Worm (Caenorhabditis elegans) whole organism, young adult: ENCODE data around the gene chdh-1.

ENCODE experiments used
- B0336.3 ChIP-seq: fragments of 200-800 bp; sonication (Bioruptor generic); IDR thresholded peaks from 2 replicates; pipeline ENCODE4 v1.3.6; 2022; ENCODE audit warnings: missing genetic modification characterization, missing compliant biosample characterization
- F23B12.7 ChIP-seq: sonication (generic microtip); optimal IDR thresholded peaks from 2 replicates; lab custom pipeline; 2017; ENCODE audit warnings: missing genetic modification characterization, mild to moderate bottlenecking, missing compliant biosample characterization, antibody characterized with exemption, moderate library complexity; ENCODE audit not compliant: insufficient read depth
- F52B5.7 ChIP-seq: sonication (generic microtip); optimal IDR thresholded peaks from 2 replicates; lab custom pipeline; 2016; ENCODE audit warnings: mild to moderate bottlenecking, missing genetic modification characterization, missing compliant biosample characterization
- F55B11.4 ChIP-seq: sonication (generic microtip); optimal IDR thresholded peaks from 2 replicates; lab custom pipeline; 2016; ENCODE audit warnings: missing compliant biosample characterization, missing genetic modification characterization, borderline replicate concordance; ENCODE audit not compliant: insufficient read depth
- T07F8.4 ChIP-seq: sonication (generic microtip); optimal IDR thresholded peaks from 2 replicates; lab custom pipeline; 2016; ENCODE audit warnings: mild to moderate bottlenecking, missing genetic modification characterization, moderate library complexity, missing compliant biosample characterization
- Y56A3A.18 ChIP-seq: fragments of 200-800 bp; sonication (Bioruptor generic); IDR thresholded peaks from 2 replicates; pipeline ENCODE4 v1.3.6; 2022; ENCODE audit warnings: missing genetic modification reagents, missing genetic modification characterization, missing compliant biosample characterization
- Y79H2A.3 ChIP-seq: fragments of 200-800 bp; sonication (Bioruptor generic); conservative IDR thresholded peaks from 2 replicates; pipeline ENCODE4 v1.3.6; 2022; ENCODE audit warnings: missing genetic modification reagents, missing genetic modification characterization, missing compliant biosample characterization
- attf-6 ChIP-seq: fragments of 200-800 bp; sonication (Bioruptor generic); IDR thresholded peaks from 2 replicates; pipeline ENCODE4 v1.3.6; 2022; ENCODE audit warnings: missing genetic modification reagents, missing genetic modification characterization, missing compliant biosample characterization
- bed-2 ChIP-seq: fragments of 200-800 bp; sonication (Bioruptor generic); IDR thresholded peaks from 2 replicates; pipeline ENCODE4 v1.3.6; 2022; ENCODE audit warnings: missing genetic modification reagents, missing genetic modification characterization, missing compliant biosample characterization
- cebp-1 ChIP-seq, 2 experiments: fragments of 200-800 bp in 1 of 2; sonication (Bioruptor generic) in 1 of 2; sonication (generic microtip) in 1 of 2; IDR thresholded peaks in 1 of 2; optimal IDR thresholded peaks in 1 of 2; 2 replicates each; pipeline versions ENCODE4 v1.3.6 to Lab custom; 2017 to 2022; ENCODE audit warnings: missing compliant biosample characterization in 2 of 2, missing genetic modification characterization in 2 of 2, mild to moderate bottlenecking in 1 of 2, missing genetic modification reagents in 1 of 2, moderate library complexity in 1 of 2
- ceh-100 ChIP-seq: fragments of 200-800 bp; sonication (Bioruptor generic); IDR thresholded peaks from 2 replicates; pipeline ENCODE4 v1.3.6; 2022; ENCODE audit warnings: missing genetic modification reagents, missing genetic modification characterization, missing compliant biosample characterization
- ceh-58 ChIP-seq: fragments of 200-800 bp; sonication (Bioruptor generic); IDR thresholded peaks from 2 replicates; pipeline ENCODE4 v1.3.6; 2022; ENCODE audit warnings: missing genetic modification characterization, missing compliant biosample characterization
- dpl-1 ChIP-seq: fragments of 150-350 bp; optimal IDR thresholded peaks from 2 replicates; lab custom pipeline; 2014; ENCODE audit warnings: missing biosample characterization, missing genetic modification reagents, missing genetic modification characterization
- ets-4 ChIP-seq: fragments of 200-800 bp; sonication (Bioruptor generic); optimal IDR thresholded peaks from 2 replicates; lab custom pipeline; 2018; ENCODE audit warnings: mild to moderate bottlenecking, missing genetic modification characterization, missing compliant biosample characterization
- him-1 ChIP-seq: sonication (generic microtip); optimal IDR thresholded peaks from 2 replicates; lab custom pipeline; 2016; ENCODE audit warnings: missing genotype, missing genetic modification reagents, missing genetic modification characterization, missing compliant biosample characterization
- lin-26 ChIP-seq: fragments of 200-800 bp; sonication (Bioruptor generic); IDR thresholded peaks from 2 replicates; pipeline ENCODE4 v1.3.6; 2022; ENCODE audit warnings: missing genetic modification reagents, missing genetic modification characterization, missing compliant biosample characterization
- lin-40 ChIP-seq: sonication (generic microtip); optimal IDR thresholded peaks from 2 replicates; lab custom pipeline; 2016; ENCODE audit warnings: missing genetic modification characterization, mild to moderate bottlenecking, missing compliant biosample characterization, missing genotype, missing genetic modification reagents
- lir-1 ChIP-seq: fragments of 200-800 bp; sonication (Bioruptor generic); conservative IDR thresholded peaks from 2 replicates; pipeline ENCODE4 v1.3.6; 2022; ENCODE audit warnings: missing genetic modification reagents, missing genetic modification characterization, missing compliant biosample characterization
- lsl-1 ChIP-seq: fragments of 200-800 bp; sonication (Bioruptor generic); optimal IDR thresholded peaks from 2 replicates; lab custom pipeline; 2018; ENCODE audit warnings: mild to moderate bottlenecking, missing genetic modification characterization, moderate library complexity, missing compliant biosample characterization
- madf-3 ChIP-seq: fragments of 200-800 bp; sonication (Bioruptor generic); IDR thresholded peaks from 2 replicates; pipeline ENCODE4 v1.3.6; 2022; ENCODE audit warnings: missing genetic modification reagents, missing genetic modification characterization, missing compliant biosample characterization
- madf-6 ChIP-seq: fragments of 200-800 bp; sonication (Bioruptor generic); IDR thresholded peaks from 2 replicates; pipeline ENCODE4 v1.3.6; 2022; ENCODE audit warnings: missing genetic modification reagents, missing genetic modification characterization, missing compliant biosample characterization
- madf-8 ChIP-seq: fragments of 200-800 bp; sonication (Bioruptor generic); conservative IDR thresholded peaks from 2 replicates; pipeline ENCODE4 v1.3.6; 2022; ENCODE audit warnings: missing genetic modification reagents, missing genetic modification characterization, missing compliant biosample characterization
- mcd-1 ChIP-seq: fragments of 200-800 bp; sonication (Bioruptor generic); IDR thresholded peaks from 2 replicates; pipeline ENCODE4 v1.3.6; 2022; ENCODE audit warnings: missing genetic modification reagents, missing genetic modification characterization, missing compliant biosample characterization
- mel-28 ChIP-seq: sonication (generic microtip); optimal IDR thresholded peaks from 2 replicates; lab custom pipeline; 2016; ENCODE audit warnings: borderline replicate concordance, mild to moderate bottlenecking, missing genetic modification characterization, missing compliant biosample characterization
- mes-4 ChIP-seq: sonication (generic microtip); optimal IDR thresholded peaks from 2 replicates; lab custom pipeline; 2016; ENCODE audit warnings: missing genotype, missing genetic modification characterization, missing compliant biosample characterization
- nfya-1 ChIP-seq: sonication (generic microtip); optimal IDR thresholded peaks from 2 replicates; lab custom pipeline; 2017; ENCODE audit warnings: antibody characterized with exemption, missing compliant biosample characterization, missing genetic modification characterization, borderline replicate concordance; ENCODE audit not compliant: insufficient read depth
- pha-4 ChIP-seq: fragments of 150-350 bp; sonication (generic microtip); optimal IDR thresholded peaks from 2 replicates; lab custom pipeline; 2014; ENCODE audit warnings: missing biosample characterization, missing genetic modification reagents, missing genetic modification characterization
- rec-8 ChIP-seq, 2 experiments: sonication (generic microtip); optimal IDR thresholded peaks; 2 replicates each; lab custom pipeline; 2016; ENCODE audit warnings: mild to moderate bottlenecking in 2 of 2, missing genetic modification characterization in 2 of 2, missing genetic modification reagents in 2 of 2, missing genotype in 2 of 2, missing biosample characterization in 1 of 2, missing compliant biosample characterization in 1 of 2, moderate library complexity in 1 of 2
- repo-1 ChIP-seq: sonication (generic microtip); optimal IDR thresholded peaks from 2 replicates; lab custom pipeline; 2017; ENCODE audit warnings: mild to moderate bottlenecking, missing genetic modification characterization, missing compliant biosample characterization
- tbp1 ChIP-seq: fragments of 200-800 bp; sonication (Bioruptor generic); optimal IDR thresholded peaks from 2 replicates; lab custom pipeline; 2018; ENCODE audit warnings: mild to moderate bottlenecking, missing genetic modification characterization, missing compliant biosample characterization
- tlf-1 ChIP-seq: fragments of 200-800 bp; sonication (Bioruptor generic); optimal IDR thresholded peaks from 2 replicates; lab custom pipeline; 2018; ENCODE audit warnings: mild to moderate bottlenecking, missing genetic modification characterization, missing compliant biosample characterization
- xnd-1 ChIP-seq: sonication (generic microtip); optimal IDR thresholded peaks from 2 replicates; lab custom pipeline; 2016; ENCODE audit warnings: missing genotype, missing genetic modification reagents, missing genetic modification characterization, missing compliant biosample characterization
- zim-3 ChIP-seq: sonication (generic microtip); optimal IDR thresholded peaks from 2 replicates; lab custom pipeline; 2017; ENCODE audit warnings: mild to moderate bottlenecking, missing genetic modification characterization, moderate library complexity, missing compliant biosample characterization
- ztf-22 ChIP-seq: fragments of 200-800 bp; sonication (Bioruptor generic); optimal IDR thresholded peaks from 2 replicates; lab custom pipeline; 2018; ENCODE audit warnings: mild to moderate bottlenecking, missing genetic modification characterization, moderate library complexity, missing compliant biosample characterization
- ztf-25 ChIP-seq: fragments of 200-800 bp; sonication (Bioruptor generic); IDR thresholded peaks from 2 replicates; pipeline ENCODE4 v1.3.6; 2022; ENCODE audit warnings: missing genetic modification reagents, missing genetic modification characterization, missing compliant biosample characterization
- ztf-26 ChIP-seq: sonication (generic microtip); optimal IDR thresholded peaks from 2 replicates; lab custom pipeline; 2017; ENCODE audit warnings: missing genetic modification characterization, missing compliant biosample characterization

The chdh-1 gene

ce11 chrII:8701619-8702350 is 3.1 kb upstream of the chdh-1 start, which contains the start of gene sphk-1:
Gene sphk-1, minus strand, starts transcription at chrII:8701669.
- TF ChIP-seq mel-28 (no peak), dpl-1 (no peak), B0336.3 (GFP tag; lab: Robert Waterston, UW) (no peak), nfya-1 (tag; lab: Kevin White, UChicago) (no peak), F23B12.7 (tag; lab: Kevin White, UChicago) (no peak), mcd-1 (GFP tag; lab: Robert Waterston, UW) (no peak), tbp1 (GFP tag; lab: Kevin White, UChicago) (no peak), madf-3 (GFP tag; lab: Robert Waterston, UW) (no peak), T07F8.4 (tag; lab: Kevin White, UChicago) (no peak), xnd-1 (tag; lab: Kevin White, UChicago) (no peak), bed-2 (GFP tag; lab: Robert Waterston, UW) (no peak), ztf-26 (tag; lab: Kevin White, UChicago) (no peak), ceh-100 (GFP tag; lab: Robert Waterston, UW) (no peak), mes-4 (no peak), tlf-1 (GFP tag; lab: Kevin White, UChicago) (no peak), Y56A3A.18 (GFP tag; lab: Robert Waterston, UW) (no peak), him-1 (tag; lab: Kevin White, UChicago) (no peak), ets-4 (GFP tag; lab: Kevin White, UChicago) (no peak), F52B5.7 (tag; lab: Kevin White, UChicago) (no peak), rec-8 (tag; optimal IDR thresholded peaks at IDR 0.05; lab: Kevin White, UChicago) (no peak)

DNA sequence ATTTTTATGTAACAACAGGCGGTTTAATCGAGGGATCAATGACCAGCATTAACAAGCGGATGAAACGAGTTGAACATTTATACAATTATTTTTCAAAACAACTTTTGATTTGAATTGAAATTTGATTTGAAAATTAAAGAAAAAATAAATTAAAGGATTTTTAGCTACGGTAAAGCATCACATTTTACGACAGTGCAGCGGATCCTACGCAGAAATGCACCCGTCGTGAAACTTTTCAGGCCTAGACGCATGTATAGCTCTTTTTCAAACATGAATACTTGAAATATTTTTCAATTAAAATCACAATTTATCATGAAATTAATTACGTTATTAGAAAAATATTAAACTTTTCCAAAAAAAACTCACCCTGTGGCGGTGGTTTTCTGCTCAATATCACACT is 2.3 kb upstream of the chdh-1 start:
- TF ChIP-seq ceh-58 (GFP tag; lab: Robert Waterston, UW) = no peak
- TF ChIP-seq T07F8.4 (tag; lab: Kevin White, UChicago) = no peak
- no peak for TF ChIP-seq ztf-22
- TF ChIP-seq lsl-1 = peak; percentile 51
- peak; percentile 77 for TF ChIP-seq madf-8 (GFP tag; lab: Robert Waterston, UW)
- TF ChIP-seq F55B11.4 = no peak
- no peak for TF ChIP-seq Y79H2A.3
- TF ChIP-seq tbp1 (GFP tag; lab: Kevin White, UChicago) = no peak
- no peak for TF ChIP-seq lir-1
- no peak for TF ChIP-seq B0336.3 (GFP tag; lab: Robert Waterston, UW)
- no peak for TF ChIP-seq mes-4
- TF ChIP-seq zim-3 (tag; lab: Kevin White, UChicago) = no peak
- no peak for TF ChIP-seq ztf-26 (tag; lab: Kevin White, UChicago)
- no peak for TF ChIP-seq repo-1 (tag; lab: Kevin White, UChicago)
- peak; percentile 57 for TF ChIP-seq xnd-1 (tag; lab: Kevin White, UChicago)
- no peak for TF ChIP-seq attf-6
- no peak for TF ChIP-seq lin-26 (GFP tag; lab: Robert Waterston, UW)
- TF ChIP-seq madf-6 (GFP tag; lab: Robert Waterston, UW) = peak; percentile 72
- no peak for TF ChIP-seq cebp-1 (GFP tag; IDR thresholded peaks at IDR 0.05; lab: Robert Waterston, UW)
- no peak for TF ChIP-seq cebp-1 (tag; optimal IDR thresholded peaks at IDR 0.05; lab: Kevin White, UChicago)

DNA sequence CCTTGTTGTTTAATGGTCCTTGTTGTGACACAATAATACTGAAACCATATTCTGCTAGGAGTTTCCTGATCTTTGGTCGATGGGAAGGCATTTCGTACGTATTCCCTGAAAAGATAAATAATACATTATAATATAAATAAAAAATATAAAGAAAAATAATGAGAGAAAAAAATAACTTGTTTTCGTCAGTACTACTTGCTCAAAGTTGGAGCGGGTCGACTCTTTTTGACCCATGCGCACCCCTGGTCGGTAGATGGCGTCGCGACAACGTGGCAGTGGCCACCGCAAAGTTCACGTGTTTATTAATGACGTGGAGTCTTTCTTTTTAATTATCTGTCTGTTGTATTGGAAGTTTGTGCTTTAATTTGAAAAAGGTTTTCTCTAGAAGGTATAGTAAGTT is 2.9 kb downstream of the chdh-1 start, which contains the start of gene C34C6.10:
TSS of gene C34C6.10 (minus strand) at position 101 of the 400 bp plus-strand sequence.
- TF ChIP-seq lir-1 = no peak
- no peak for TF ChIP-seq ztf-25 (GFP tag; lab: Robert Waterston, UW)
- no peak for TF ChIP-seq lin-40 (tag; lab: Kevin White, UChicago)
- no peak for TF ChIP-seq pha-4 (tag; lab: Kevin White, UChicago)
- TF ChIP-seq, all 124 proteins: peak for 0
